Worm (Caenorhabditis elegans): Measurements from ENCODE around the gene F37C12.10.

The F37C12.10 gene

ce11 chrIII:7162065-7162762 is 26.0 kb downstream of the F37C12.10 start, which contains the start of the genes syf-2 and K04G7.1 (continued):
- TF ChIP-seq daf-16 (GFP tag; optimal IDR thresholded peaks at IDR 0.05) (peak; percentile 14 to 26), daf-16 (tag; optimal IDR thresholded peaks at IDR 0.05) (peak; percentile 65), daf-12 (tag; optimal IDR thresholded peaks at IDR 0.05) (no peak), ZK546.5 (tag; optimal IDR thresholded peaks at IDR 0.05) (peak in 1 of 2 experiments; percentile 18), unc-130 (GFP tag; optimal IDR thresholded peaks at IDR 0.05) (peak; percentile 76), arid-1 (GFP tag; conservative IDR thresholded peaks at IDR 0.05) (peak; percentile 78), snpc-1.2 (GFP tag; IDR thresholded peaks at IDR 0.05) (no peak), attf-4 (tag; optimal IDR thresholded peaks at IDR 0.05) (no peak), cey-2 (tag; optimal IDR thresholded peaks at IDR 0.05; ENCODE audit: borderline replicate concordance, insufficient read depth) (no peak), nhr-111 (GFP tag; optimal IDR thresholded peaks at IDR 0.05) (no peak), nhr-28 (tag; optimal IDR thresholded peaks at IDR 0.05) (peak; percentile 76), ztf-7 (tag; optimal IDR thresholded peaks at IDR 0.05) (peak; percentile 17), nhr-42 (GFP tag; IDR thresholded peaks at IDR 0.05) (peak; percentile 86), dmd-8 (GFP tag; IDR thresholded peaks at IDR 0.05) (no peak), ceh-82 (tag; optimal IDR thresholded peaks at IDR 0.05) (no peak), rbr-2 (tag; optimal IDR thresholded peaks at IDR 0.05) (peak; percentile 87), php-3 (GFP tag; IDR thresholded peaks at IDR 0.05) (no peak), lin-29 (GFP tag; IDR thresholded peaks at IDR 0.05) (no peak), Y48G9A.11 (GFP tag; IDR thresholded peaks at IDR 0.05) (0 out of 2 replicates have a peak, but pooled peaks have one; percentile 37), F10B5.3 (tag; optimal IDR thresholded peaks at IDR 0.05) (no peak), egl-43 (GFP tag; IDR thresholded peaks at IDR 0.05) (peak; percentile 67; the same call in 1 of the 2 replicates), dmd-9 (GFP tag; IDR thresholded peaks at IDR 0.05) (peak; percentile 77), ctbp-1 (GFP tag; IDR thresholded peaks at IDR 0.05) (peak; percentile 53; the same call in 1 of the 2 replicates), T20F7.1 (GFP tag; optimal IDR thresholded peaks at IDR 0.05) (peak; percentile 91)

DNA sequence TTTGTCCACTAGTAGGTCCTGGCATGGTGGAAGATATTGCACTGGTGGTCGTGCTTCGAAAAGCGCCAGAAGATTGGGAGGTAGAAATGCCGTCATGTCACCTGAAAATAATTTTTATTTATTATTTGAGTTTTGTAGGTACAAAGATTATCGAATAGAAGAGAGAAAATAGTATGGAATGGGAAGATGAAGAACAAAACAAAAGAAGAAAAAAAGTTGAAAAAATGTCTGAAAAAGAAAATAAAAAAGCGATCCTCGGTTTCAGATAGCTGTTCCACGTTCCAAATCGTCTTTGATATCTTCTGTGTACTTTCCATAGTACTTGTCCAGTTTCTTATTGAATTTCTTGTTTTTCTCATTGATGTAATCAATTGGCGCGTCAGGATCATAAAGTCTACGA is 27.1 kb downstream of the F37C12.10 start, which contains the start of gene rnp-7:
TSS of gene rnp-7 (minus strand) at position 101 of the 400 bp plus-strand sequence.
- no peak for TF ChIP-seq unc-130 (GFP tag; optimal IDR thresholded peaks at IDR 0.05)
- no peak for TF ChIP-seq daf-16 (GFP tag; optimal IDR thresholded peaks at IDR 0.05)
- TF ChIP-seq daf-16 (tag; optimal IDR thresholded peaks at IDR 0.05), result no peak
- TF ChIP-seq Y48G9A.11 (GFP tag; IDR thresholded peaks at IDR 0.05), result no peak
- TF ChIP-seq egl-27 (tag; optimal IDR thresholded peaks at IDR 0.05), result no peak
- no peak for TF ChIP-seq lin-13 (GFP tag; optimal IDR thresholded peaks at IDR 0.05)
- no peak for TF ChIP-seq mep-1 (tag; optimal IDR thresholded peaks at IDR 0.05)
- no peak for TF ChIP-seq skn-1 (tag; optimal IDR thresholded peaks at IDR 0.05)
- TF ChIP-seq F37D6.2 (tag; optimal IDR thresholded peaks at IDR 0.05), result no peak
- no peak for TF ChIP-seq F26F4.8 (GFP tag; conservative IDR thresholded peaks at IDR 0.05)
- no peak for TF ChIP-seq madf-5 (GFP tag; IDR thresholded peaks at IDR 0.05)
- no peak for TF ChIP-seq mdl-1 (tag; optimal IDR thresholded peaks at IDR 0.05)
- TF ChIP-seq dpl-1 (GFP tag; optimal IDR thresholded peaks at IDR 0.05), result no peak
- TF ChIP-seq snpc-4 (tag; optimal IDR thresholded peaks at IDR 0.05), result no peak
- no peak for TF ChIP-seq nhr-11 (tag; optimal IDR thresholded peaks at IDR 0.05)
- TF ChIP-seq aha-1 (tag), result no peak
- TF ChIP-seq F44E2.7 (GFP tag; IDR thresholded peaks at IDR 0.05), result no peak
- TF ChIP-seq lin-1 (GFP tag; IDR thresholded peaks at IDR 0.05), result no peak

ce11 chrIII:7159246-7159645 is 28.9 kb downstream of the F37C12.10 start:
- TF ChIP-seq skn-1 (tag; optimal IDR thresholded peaks at IDR 0.05), result no peak
- TF ChIP-seq aha-1 (tag), result peak; percentile 66
- peak in 1 of 2 experiments; percentile 64 for TF ChIP-seq unc-62 (GFP tag; optimal IDR thresholded peaks at IDR 0.05 in 1 of 2)
- no peak for TF ChIP-seq unc-62 (tag; optimal IDR thresholded peaks at IDR 0.05)
- no peak for TF ChIP-seq pqm-1 (tag; optimal IDR thresholded peaks at IDR 0.05)
- no peak for TF ChIP-seq dmd-9 (GFP tag; IDR thresholded peaks at IDR 0.05)
